Fruit fly (Drosophila melanogaster) whole organism, embryonic: ENCODE data around the gene Acp76A.
A peak's percentile ranks its signal among the peaks of the same experiment; 100 is the strongest.

Experiments used
- B-H2 ChIP-seq: fragments of 200-800 bp; sonication (Bioruptor generic); optimal IDR thresholded peaks from 2 replicates; lab custom pipeline; 2018; ENCODE audit warnings: missing biosample characterization, mild to moderate bottlenecking, missing genetic modification characterization
- CG10321 ChIP-seq: fragments of 200-800 bp; sonication (Bioruptor generic); IDR thresholded peaks from 2 replicates; pipeline ENCODE4 v1.3.6; 2022; ENCODE audit warnings: missing biosample characterization, missing genetic modification characterization
- CG10462 ChIP-seq: fragments of 200-800 bp; sonication (Bioruptor generic); optimal IDR thresholded peaks from 2 replicates; lab custom pipeline; 2016; ENCODE audit warnings: missing biosample characterization, missing genetic modification characterization
- CG12299 ChIP-seq: fragments of 200-800 bp; sonication (Bioruptor generic); optimal IDR thresholded peaks from 2 replicates; lab custom pipeline; 2018; ENCODE audit warnings: missing biosample characterization, mild to moderate bottlenecking, missing genetic modification characterization
- CG14667 ChIP-seq: fragments of 200-800 bp; sonication (Bioruptor generic); IDR thresholded peaks from 2 replicates; pipeline ENCODE4 v1.3.6; 2022; ENCODE audit warnings: missing biosample characterization, missing genetic modification characterization
- CG14710 ChIP-seq: fragments of 200-800 bp; sonication (Bioruptor generic); optimal IDR thresholded peaks from 3 replicates; lab custom pipeline; 2019; ENCODE audit warnings: missing biosample characterization, mild to moderate bottlenecking, missing genetic modification characterization, moderate library complexity
- CG15073 ChIP-seq: fragments of 200-800 bp; sonication (Bioruptor generic); optimal IDR thresholded peaks from 2 replicates; lab custom pipeline; 2016; ENCODE audit warnings: missing biosample characterization, missing genetic modification characterization
- CG15514 ChIP-seq: fragments of 200-800 bp; sonication (Bioruptor generic); optimal IDR thresholded peaks from 3 replicates; lab custom pipeline; 2017; ENCODE audit warnings: missing biosample characterization, missing genetic modification characterization, mild to moderate bottlenecking, moderate library complexity, missing genetic modification reagents
- CG16863 ChIP-seq: fragments of 200-800 bp; sonication (Bioruptor generic); optimal IDR thresholded peaks from 3 replicates; lab custom pipeline; 2016; ENCODE audit warnings: missing biosample characterization, missing genetic modification characterization
- CG17385 ChIP-seq: fragments of 200-800 bp; sonication (Bioruptor generic); optimal IDR thresholded peaks from 3 replicates; lab custom pipeline; 2018; ENCODE audit warnings: missing biosample characterization, mild to moderate bottlenecking, missing genetic modification characterization
- CG17912 ChIP-seq: fragments of 200-800 bp; sonication (Bioruptor generic); optimal IDR thresholded peaks from 2 replicates; lab custom pipeline; 2018; ENCODE audit warnings: missing biosample characterization, mild to moderate bottlenecking, missing genetic modification characterization
- CG32767 ChIP-seq: fragments of 200-800 bp; sonication (Bioruptor generic); IDR thresholded peaks from 2 replicates; pipeline ENCODE4 v1.3.6; 2022; ENCODE audit warnings: missing biosample characterization, missing genetic modification characterization
- CG3281 ChIP-seq: fragments of 200-800 bp; sonication (Bioruptor generic); optimal IDR thresholded peaks from 3 replicates; lab custom pipeline; 2017; ENCODE audit warnings: missing biosample characterization, mild to moderate bottlenecking, missing genetic modification characterization
- CG4617 ChIP-seq: fragments of 200-800 bp; sonication (Bioruptor generic); optimal IDR thresholded peaks from 3 replicates; lab custom pipeline; 2016; ENCODE audit warnings: missing biosample characterization, missing genetic modification characterization, borderline replicate concordance
- CG6854 ChIP-seq: fragments of 200-800 bp; sonication (Bioruptor generic); optimal IDR thresholded peaks from 3 replicates; lab custom pipeline; 2017; ENCODE audit warnings: missing biosample characterization, mild to moderate bottlenecking, missing genetic modification characterization
- CG8281 ChIP-seq: fragments of 200-800 bp; sonication (Bioruptor generic); optimal IDR thresholded peaks from 2 replicates; lab custom pipeline; 2018; ENCODE audit warnings: missing biosample characterization, mild to moderate bottlenecking, missing genetic modification characterization, moderate library complexity
- CG9437 ChIP-seq: fragments of 200-800 bp; sonication (Bioruptor generic); optimal IDR thresholded peaks from 2 replicates; lab custom pipeline; 2018; ENCODE audit warnings: missing biosample characterization, mild to moderate bottlenecking, missing genetic modification characterization
- Dll ChIP-seq: fragments of 200-800 bp; sonication (Bioruptor generic); IDR thresholded peaks from 4 replicates; pipeline ENCODE4 v1.3.6; 2022; ENCODE audit warnings: missing biosample characterization, missing genetic modification characterization; ENCODE audit not compliant: partially characterized antibody
- Dp ChIP-seq: fragments of 200-800 bp; sonication (Bioruptor generic); optimal IDR thresholded peaks from 2 replicates; lab custom pipeline; 2018; ENCODE audit warnings: missing biosample characterization, mild to moderate bottlenecking, missing genetic modification characterization, moderate library complexity
- H15 ChIP-seq: fragments of 200-800 bp; sonication (Bioruptor generic); IDR thresholded peaks from 3 replicates; pipeline ENCODE4 v1.3.6; 2022; ENCODE audit warnings: missing biosample characterization, missing genetic modification characterization
- HLH54F ChIP-seq: fragments of 200-800 bp; sonication (Bioruptor generic); optimal IDR thresholded peaks from 3 replicates; lab custom pipeline; 2016; ENCODE audit warnings: missing biosample characterization, missing genetic modification characterization
- Med ChIP-seq: fragments of 200-800 bp; sonication (Bioruptor generic); peaks from one replicate; lab custom pipeline; 2016; ENCODE audit warnings: missing biosample characterization, missing genetic modification characterization, mild to moderate bottlenecking, inconsistent platforms, moderate library complexity
- Neu2 ChIP-seq: fragments of 200-800 bp; sonication (Bioruptor generic); optimal IDR thresholded peaks from 3 replicates; lab custom pipeline; 2016; ENCODE audit warnings: missing biosample characterization, missing genetic modification characterization, borderline replicate concordance
- Stat92E ChIP-seq, 3 experiments: fragments of >200 bp in 2 of 3; fragments of 200-800 bp in 1 of 3; sonication (Bioruptor generic) in 1 of 3; optimal IDR thresholded peaks; 2 replicates each; lab custom pipeline; 2017 to 2019; ENCODE audit warnings: missing biosample characterization in 3 of 3, missing genetic modification characterization in 3 of 3, mild to moderate bottlenecking in 1 of 3, moderate library complexity in 1 of 3
- Tbp ChIP-seq: fragments of >200 bp; optimal IDR thresholded peaks from 2 replicates; lab custom pipeline; 2018; ENCODE audit warnings: missing biosample characterization, missing genetic modification characterization
- al ChIP-seq: fragments of 200-800 bp; sonication (Bioruptor generic); IDR thresholded peaks from 2 replicates; pipeline ENCODE4 v1.3.6; 2022; ENCODE audit warnings: missing biosample characterization, missing genetic modification characterization
- ase ChIP-seq: fragments of 200-800 bp; sonication (Bioruptor generic); IDR thresholded peaks from 3 replicates; pipeline ENCODE4 v1.3.6; 2022; ENCODE audit warnings: missing biosample characterization, missing genetic modification characterization
- az2 ChIP-seq: fragments of 200-800 bp; sonication (Bioruptor generic); optimal IDR thresholded peaks from 3 replicates; lab custom pipeline; 2016; ENCODE audit warnings: missing biosample characterization, missing genetic modification characterization
- bigmax ChIP-seq: fragments of 200-800 bp; sonication (Bioruptor generic); optimal IDR thresholded peaks from 2 replicates; lab custom pipeline; 2018; ENCODE audit warnings: missing biosample characterization, mild to moderate bottlenecking, missing genetic modification characterization
- cg ChIP-seq: fragments of 200-800 bp; sonication (Bioruptor generic); optimal IDR thresholded peaks from 3 replicates; lab custom pipeline; 2019; ENCODE audit warnings: missing biosample characterization, mild to moderate bottlenecking, missing genetic modification characterization, moderate library complexity
- ci ChIP-seq: fragments of 200-800 bp; sonication (Bioruptor generic); IDR thresholded peaks from 3 replicates; pipeline ENCODE4 v1.3.6; 2022; ENCODE audit warnings: missing biosample characterization, missing genetic modification characterization
- emc ChIP-seq: fragments of 200-800 bp; sonication (Bioruptor generic); optimal IDR thresholded peaks from 2 replicates; lab custom pipeline; 2016; ENCODE audit warnings: missing biosample characterization, missing genetic modification characterization
- insv ChIP-seq, 2 experiments: fragments of 200-800 bp; sonication (Bioruptor generic); optimal IDR thresholded peaks; 3 replicates each; lab custom pipeline; 2016 to 2018; ENCODE audit warnings: missing biosample characterization in 2 of 2, missing genetic modification characterization in 2 of 2
- kni ChIP-seq: fragments of 200-800 bp; sonication (Bioruptor generic); optimal IDR thresholded peaks from 3 replicates; lab custom pipeline; 2017; ENCODE audit warnings: mild to moderate bottlenecking, missing biosample characterization, missing genetic modification reagents, missing genetic modification characterization
- lab ChIP-seq: fragments of 200-800 bp; sonication (Bioruptor generic); optimal IDR thresholded peaks from 3 replicates; lab custom pipeline; 2017; ENCODE audit warnings: missing biosample characterization, missing genetic modification characterization, mild to moderate bottlenecking, moderate library complexity, missing genetic modification reagents
- lmd ChIP-seq: fragments of 200-800 bp; sonication (Bioruptor generic); IDR thresholded peaks from 2 replicates; pipeline ENCODE4 v1.3.6; 2022; ENCODE audit warnings: missing biosample characterization, missing genetic modification characterization
- luna ChIP-seq: fragments of 200-800 bp; sonication (Bioruptor generic); optimal IDR thresholded peaks from 2 replicates; lab custom pipeline; 2016; ENCODE audit warnings: missing biosample characterization, missing genetic modification characterization
- nerfin-2 ChIP-seq: fragments of 200-800 bp; sonication (Bioruptor generic); IDR thresholded peaks from 2 replicates; pipeline ENCODE4 v1.3.6; 2022; ENCODE audit warnings: missing biosample characterization, missing genetic modification characterization; ENCODE audit not compliant: partially characterized antibody
- prd ChIP-seq, 3 experiments: fragments of >200 bp in 2 of 3; fragments of 200-800 bp in 1 of 3; sonication (Bioruptor generic) in 1 of 3; optimal IDR thresholded peaks in 2 of 3; IDR thresholded peaks in 1 of 3; 2 replicates in 2 of 3; 3 replicates in 1 of 3; pipeline versions ENCODE4 v1.3.6 to Lab custom; 2017 to 2022; ENCODE audit warnings: missing biosample characterization in 1 of 3, missing genetic modification characterization in 1 of 3
- shn ChIP-seq: fragments of 200-800 bp; sonication (Bioruptor generic); optimal IDR thresholded peaks from 3 replicates; lab custom pipeline; 2016; ENCODE audit warnings: missing biosample characterization, missing genetic modification characterization
- sima ChIP-seq: fragments of 200-800 bp; sonication (Bioruptor generic); optimal IDR thresholded peaks from 2 replicates; lab custom pipeline; 2016; ENCODE audit warnings: missing biosample characterization, missing genetic modification characterization
- vnd ChIP-seq: fragments of 200-800 bp; sonication (Bioruptor generic); IDR thresholded peaks from 3 replicates; pipeline ENCODE4 v1.3.6; 2022; ENCODE audit warnings: missing biosample characterization, missing genetic modification characterization; ENCODE audit not compliant: partially characterized antibody

The Acp76A gene

DNA sequence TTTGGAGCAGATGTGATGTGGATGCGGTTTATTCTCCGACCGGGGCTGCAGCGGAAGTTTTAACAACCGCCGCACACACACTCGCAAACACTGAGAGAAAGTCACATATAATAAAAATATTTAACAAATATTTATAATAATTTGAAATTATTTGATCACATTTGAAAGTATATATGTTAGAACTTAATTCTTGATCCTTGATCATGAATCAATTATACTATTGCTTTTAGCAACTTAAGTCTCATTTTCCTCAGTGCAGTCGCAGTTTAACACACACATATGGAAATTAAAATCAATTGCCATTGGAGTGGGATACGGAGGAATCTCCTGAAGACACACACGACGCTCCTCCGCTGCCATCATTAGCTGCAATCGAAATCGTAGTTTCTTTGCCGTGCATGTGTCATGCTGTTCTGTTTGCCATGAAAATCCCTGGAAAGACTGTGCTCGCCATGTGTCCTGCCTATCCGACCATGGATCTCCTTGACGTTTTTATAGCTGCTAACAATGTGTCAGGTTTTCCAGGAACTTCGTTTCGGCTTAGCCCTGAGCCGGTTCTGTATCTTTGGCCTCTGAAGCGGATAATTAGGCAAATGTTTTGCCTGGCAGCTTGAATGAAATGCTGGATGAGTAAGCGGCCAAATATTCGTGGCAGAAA, 18.5 kb downstream of the Acp76A start (continued):
- TF ChIP-seq CG32767 (GFP tag; lab: Robert Waterston, UW) (peak; percentile 51), ase (GFP tag; lab: Robert Waterston, UW) (0 out of 3 replicates have a peak, but pooled peaks have one; percentile 5), CG3281 (GFP tag; lab: Kevin White, UChicago) (no peak), CG10462 (GFP tag; lab: Kevin White, UChicago) (peak; percentile 65), sima (no peak), CG8281 (tag; lab: Kevin White, UChicago) (peak; percentile 19), Dll (GFP tag; lab: Robert Waterston, UW) (no peak), Dp (GFP tag; lab: Kevin White, UChicago) (no peak), CG17912 (GFP tag; lab: Kevin White, UChicago) (no peak), CG4617 (GFP tag; lab: Kevin White, UChicago) (peak; percentile 18), prd (optimal IDR thresholded peaks at IDR 0.05; lab: Kevin White, UChicago) (no peak), prd (GFP tag; IDR thresholded peaks at IDR 0.05; lab: Robert Waterston, UW) (peak; percentile 91), az2 (GFP tag; lab: Kevin White, UChicago) (peak; percentile 81), lmd (GFP tag; lab: Robert Waterston, UW) (peak; percentile 60), CG16863 (GFP tag; lab: Kevin White, UChicago) (no peak), Med (GFP tag; lab: Kevin White, UChicago) (peak; percentile 73), emc (GFP tag; lab: Kevin White, UChicago) (no peak), B-H2 (GFP tag; lab: Kevin White, UChicago) (no peak), Tbp (GFP tag; lab: Kevin White, UChicago) (no peak), CG14710 (peak; percentile 90), CG10321 (GFP tag; lab: Robert Waterston, UW) (no peak), luna (GFP tag; lab: Kevin White, UChicago) (no peak), CG15073 (no peak), CG9437 (GFP tag; lab: Kevin White, UChicago) (peak; percentile 38), HLH54F (GFP tag; lab: Kevin White, UChicago) (no peak), bigmax (GFP tag; lab: Kevin White, UChicago) (no peak), al (no peak), CG17385 (GFP tag; lab: Kevin White, UChicago) (peak; percentile 61), CG6854 (GFP tag; lab: Kevin White, UChicago) (no peak), Neu2 (no peak), CG15514 (GFP tag; lab: Kevin White, UChicago) (no peak), CG14667 (GFP tag; lab: Robert Waterston, UW) (peak; percentile 60; the same call in 1 of the 2 replicates), CG12299 (tag; lab: Kevin White, UChicago) (no peak), H15 (GFP tag; lab: Robert Waterston, UW) (no peak), vnd (GFP tag; lab: Robert Waterston, UW) (no peak), ci (GFP tag; lab: Robert Waterston, UW) (peak; percentile 81), shn (GFP tag; lab: Kevin White, UChicago) (no peak)

DNA sequence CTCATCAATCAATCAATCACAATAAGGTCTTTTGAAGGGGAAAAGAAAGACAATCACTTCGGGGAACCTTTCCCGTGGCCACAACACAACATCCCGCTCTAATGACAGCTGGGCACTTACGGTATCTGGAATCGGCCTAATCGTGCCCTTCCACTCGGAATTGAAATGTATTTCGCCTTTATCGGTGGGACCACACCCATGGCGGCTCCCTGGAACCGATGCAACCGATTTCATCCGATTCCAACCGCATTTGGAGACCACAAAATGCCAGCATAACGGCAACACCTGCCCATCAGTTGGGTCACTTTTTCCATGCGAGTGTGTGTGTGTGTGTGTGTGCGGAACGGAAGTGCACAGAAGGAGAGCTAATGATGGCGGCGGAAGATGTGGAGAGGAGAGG, 19.1 kb downstream of the Acp76A start:
- peak in 1 of 3 experiments; percentile 87 for TF ChIP-seq Stat92E (GFP tag; optimal IDR thresholded peaks at IDR 0.05; lab: Kevin White, UChicago)
- TF ChIP-seq kni (GFP tag; lab: Kevin White, UChicago), result peak; percentile 55
- TF ChIP-seq lab (GFP tag; lab: Kevin White, UChicago), result peak; percentile 2
- TF ChIP-seq nerfin-2 (GFP tag; lab: Robert Waterston, UW), result no peak
- TF ChIP-seq cg, result peak; percentile 40
- TF ChIP-seq insv (GFP tag; optimal IDR thresholded peaks at IDR 0.05; lab: Kevin White, UChicago), result no peak
